Worm (Caenorhabditis elegans) whole organism, early embryonic: ENCODE data around the gene F28F5.4.

Experiments
- B0310.2 ChIP-seq: sonication (generic microtip); optimal IDR thresholded peaks from 2 replicates; lab custom pipeline; 2016; ENCODE audit warnings: mild to moderate bottlenecking, missing genetic modification characterization, missing compliant biosample characterization
- ama-1 ChIP-seq: fragments of 150-350 bp; optimal IDR thresholded peaks from 2 replicates; lab custom pipeline; 2014
- flt-1 ChIP-seq: fragments of 200-800 bp; sonication (Bioruptor generic); IDR thresholded peaks from 2 replicates; pipeline ENCODE4 v1.3.6; 2022; ENCODE audit warnings: missing genetic modification characterization, missing compliant biosample characterization
- hmbx-1 ChIP-seq: sonication (generic microtip); optimal IDR thresholded peaks from 2 replicates; lab custom pipeline; 2016; ENCODE audit warnings: mild to moderate bottlenecking, missing genetic modification characterization, missing compliant biosample characterization
- tbx-11 ChIP-seq: fragments of 200-800 bp; sonication (Bioruptor generic); IDR thresholded peaks from 2 replicates; pipeline ENCODE4 v1.3.6; 2022; ENCODE audit warnings: missing genetic modification characterization, missing compliant biosample characterization

DNA sequence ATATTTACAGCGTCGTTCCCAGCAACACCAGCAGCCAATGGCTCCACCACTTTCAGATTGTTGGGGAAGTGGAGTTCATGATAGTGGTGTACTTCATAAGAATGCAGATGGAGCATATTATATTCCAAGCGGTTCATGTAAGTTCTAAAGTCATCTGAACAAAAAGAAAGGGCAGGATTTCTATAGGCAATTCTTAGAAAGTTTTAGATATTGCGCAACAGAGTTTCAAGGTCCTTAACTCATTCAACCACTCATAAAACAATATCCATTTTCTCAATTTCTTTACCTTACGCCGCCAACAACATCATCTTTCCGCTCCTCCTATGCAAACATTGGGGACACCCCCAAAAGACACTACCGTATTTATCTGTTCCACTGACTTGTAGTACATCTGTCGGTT lies 14.5 kb upstream of the F28F5.4 start:
- TF ChIP-seq ama-1 (lab: Kevin White, UChicago) = no peak
- no peak for TF ChIP-seq flt-1 (GFP tag; lab: Robert Waterston, UW)
- no peak for TF ChIP-seq hmbx-1 (tag; lab: Kevin White, UChicago)
- TF ChIP-seq tbx-11 (GFP tag; lab: Robert Waterston, UW) = no peak
- no peak for TF ChIP-seq B0310.2 (tag; lab: Kevin White, UChicago)
